Worm (Caenorhabditis elegans) whole organism, young adult: Measurements from ENCODE around the gene C09B9.4.
"Not testable (repeated sequence)": the region's sequence is repeated elsewhere in the genome, so short reads cannot be mapped to it uniquely, and the experiment has no call there.

Source experiments
- C06A6.2 ChIP-seq: fragments of 200-800 bp; sonication (Bioruptor generic); conservative IDR thresholded peaks from 2 replicates; pipeline ENCODE4 v1.3.6; 2022; ENCODE audit warnings: missing genetic modification characterization, missing compliant biosample characterization
- Y67H2A.10 ChIP-seq: fragments of 200-800 bp; sonication (Bioruptor generic); conservative IDR thresholded peaks from 2 replicates; pipeline ENCODE4 v1.3.6; 2022; ENCODE audit warnings: missing genetic modification reagents, missing genetic modification characterization, missing compliant biosample characterization
- Y79H2A.3 ChIP-seq: fragments of 200-800 bp; sonication (Bioruptor generic); conservative IDR thresholded peaks from 2 replicates; pipeline ENCODE4 v1.3.6; 2022; ENCODE audit warnings: missing genetic modification reagents, missing genetic modification characterization, missing compliant biosample characterization
- aptf-2 ChIP-seq: fragments of 200-800 bp; sonication (Bioruptor generic); conservative IDR thresholded peaks from 2 replicates; pipeline ENCODE4 v1.3.6; 2022; ENCODE audit warnings: missing genetic modification reagents, missing genetic modification characterization, missing compliant biosample characterization
- egl-44 ChIP-seq: fragments of 200-800 bp; sonication (Bioruptor generic); IDR thresholded peaks from 2 replicates; pipeline ENCODE4 v1.3.6; 2022; ENCODE audit warnings: missing genetic modification reagents, missing genetic modification characterization, missing compliant biosample characterization
- hmg-20 ChIP-seq: fragments of 200-800 bp; sonication (Bioruptor generic); IDR thresholded peaks from 2 replicates; pipeline ENCODE4 v1.3.6; 2022; ENCODE audit warnings: missing genetic modification reagents, missing genetic modification characterization, missing compliant biosample characterization
- hsf-1 ChIP-seq: fragments of 200-800 bp; sonication (Bioruptor generic); IDR thresholded peaks from 2 replicates; pipeline ENCODE4 v1.3.6; 2022; ENCODE audit warnings: missing genetic modification reagents, missing genetic modification characterization, missing compliant biosample characterization
- mcd-1 ChIP-seq: fragments of 200-800 bp; sonication (Bioruptor generic); IDR thresholded peaks from 2 replicates; pipeline ENCODE4 v1.3.6; 2022; ENCODE audit warnings: missing genetic modification reagents, missing genetic modification characterization, missing compliant biosample characterization
- rcor-1 ChIP-seq: fragments of 200-800 bp; sonication (Bioruptor generic); IDR thresholded peaks from 2 replicates; pipeline ENCODE4 v1.3.6; 2022; ENCODE audit warnings: missing genetic modification reagents, missing genetic modification characterization, missing compliant biosample characterization
- snpc-1.1 ChIP-seq: sonication (generic microtip); optimal IDR thresholded peaks from 2 replicates; lab custom pipeline; 2017; ENCODE audit warnings: missing genetic modification characterization, mild to moderate bottlenecking, missing compliant biosample characterization, antibody characterized with exemption, moderate library complexity, missing genotype, missing genetic modification reagents; ENCODE audit not compliant: insufficient read depth
- tbx-9 ChIP-seq: sonication (generic microtip); optimal IDR thresholded peaks from 2 replicates; lab custom pipeline; 2016; ENCODE audit warnings: borderline replicate concordance, missing genetic modification characterization, inconsistent platforms, missing compliant biosample characterization
- zfh-2 ChIP-seq: fragments of 200-800 bp; sonication (Bioruptor generic); conservative IDR thresholded peaks from 2 replicates; pipeline ENCODE4 v1.3.6; 2022; ENCODE audit warnings: missing genetic modification reagents, missing genetic modification characterization, missing compliant biosample characterization

- TF ChIP-seq rcor-1 (GFP tag; lab: Robert Waterston, UW); mcd-1; hmg-20 (GFP tag; lab: Robert Waterston, UW); zfh-2 (GFP tag; lab: Robert Waterston, UW); Y67H2A.10 (GFP tag; lab: Robert Waterston, UW); egl-44 (GFP tag; lab: Robert Waterston, UW); Y79H2A.3 (GFP tag; lab: Robert Waterston, UW); aptf-2; tbx-9 (tag; lab: Kevin White, UChicago); C06A6.2 (GFP tag; lab: Robert Waterston, UW); hsf-1 (GFP tag; lab: Robert Waterston, UW); snpc-1.1 (tag; lab: Kevin White, UChicago): not testable (repeated sequence)
These were observed 16.7 kb downstream of the C09B9.4 start, which contains the start of gene ssq-4 for ce11 chrIV:5016461-5016860.
